Fruit fly (Drosophila melanogaster) whole organism, embryonic: ENCODE results near the gene UGP.

Experiments
- BEAF-32 ChIP-seq: fragments of 200-800 bp; sonication (Bioruptor generic); optimal IDR thresholded peaks from 3 replicates; lab custom pipeline; 2017; ENCODE audit warnings: missing biosample characterization, missing genetic modification characterization, mild to moderate bottlenecking, moderate library complexity, missing genetic modification reagents
- CG10147 ChIP-seq: fragments of 200-800 bp; sonication (Bioruptor generic); optimal IDR thresholded peaks from 2 replicates; lab custom pipeline; 2019; ENCODE audit warnings: missing biosample characterization, mild to moderate bottlenecking, missing genetic modification characterization, moderate library complexity
- CG10267 ChIP-seq: fragments of 200-800 bp; sonication (Bioruptor generic); optimal IDR thresholded peaks from 2 replicates; lab custom pipeline; 2018; ENCODE audit warnings: missing biosample characterization, mild to moderate bottlenecking, missing genetic modification characterization, moderate library complexity
- CG1233 ChIP-seq: fragments of 200-800 bp; sonication (Bioruptor generic); optimal IDR thresholded peaks from 4 replicates; lab custom pipeline; 2018; ENCODE audit warnings: missing biosample characterization, mild to moderate bottlenecking, missing genetic modification characterization
- CG13287 ChIP-seq: fragments of 200-800 bp; sonication (Bioruptor generic); IDR thresholded peaks from 2 replicates; pipeline ENCODE4 v1.3.6; 2022; ENCODE audit warnings: missing biosample characterization, missing genetic modification characterization; ENCODE audit not compliant: partially characterized antibody
- CG15514 ChIP-seq: fragments of 200-800 bp; sonication (Bioruptor generic); optimal IDR thresholded peaks from 3 replicates; lab custom pipeline; 2017; ENCODE audit warnings: missing biosample characterization, missing genetic modification characterization, mild to moderate bottlenecking, moderate library complexity, missing genetic modification reagents
- CG15696 ChIP-seq: fragments of 200-800 bp; sonication (Bioruptor generic); optimal IDR thresholded peaks from 2 replicates; lab custom pipeline; 2019; ENCODE audit warnings: missing biosample characterization, mild to moderate bottlenecking, missing genetic modification characterization, moderate library complexity
- CG16813 ChIP-seq: fragments of 200-800 bp; sonication (Bioruptor generic); IDR thresholded peaks from 3 replicates; pipeline ENCODE4 v1.3.6; 2022; ENCODE audit warnings: missing biosample characterization, missing genetic modification characterization; ENCODE audit not compliant: partially characterized antibody
- CG18011 ChIP-seq: fragments of 200-800 bp; sonication (Bioruptor generic); optimal IDR thresholded peaks from 2 replicates; lab custom pipeline; 2017; ENCODE audit warnings: missing biosample characterization, missing genetic modification characterization, mild to moderate bottlenecking, moderate library complexity, missing genotype
- CG18262 ChIP-seq: fragments of 200-800 bp; optimal IDR thresholded peaks from 3 replicates; lab custom pipeline; 2019; ENCODE audit warnings: missing biosample characterization, mild to moderate bottlenecking, missing genetic modification characterization, moderate library complexity
- CG2129 ChIP-seq: fragments of 200-800 bp; sonication (Bioruptor generic); IDR thresholded peaks from 2 replicates; pipeline ENCODE4 v1.3.6; 2022; ENCODE audit warnings: missing biosample characterization, missing genetic modification characterization; ENCODE audit not compliant: partially characterized antibody
- CG30020 ChIP-seq: fragments of 200-800 bp; optimal IDR thresholded peaks from 2 replicates; lab custom pipeline; 2019; ENCODE audit warnings: missing biosample characterization, mild to moderate bottlenecking, missing genetic modification characterization, moderate library complexity
- CG3281 ChIP-seq: fragments of 200-800 bp; sonication (Bioruptor generic); optimal IDR thresholded peaks from 3 replicates; lab custom pipeline; 2017; ENCODE audit warnings: missing biosample characterization, mild to moderate bottlenecking, missing genetic modification characterization
- CG3726 ChIP-seq: fragments of 200-800 bp; sonication (Bioruptor generic); IDR thresholded peaks from 3 replicates; pipeline ENCODE4, ENCODE4 v1.3.6; 2022; ENCODE audit warnings: missing biosample characterization, missing genetic modification characterization
- CG42726 ChIP-seq: fragments of 200-800 bp; sonication (Bioruptor generic); IDR thresholded peaks from 2 replicates; pipeline ENCODE4 v1.3.6; 2022; ENCODE audit warnings: missing biosample characterization, missing genetic modification characterization; ENCODE audit not compliant: partially characterized antibody
- CG7745 ChIP-seq: fragments of 200-800 bp; sonication (Bioruptor generic); optimal IDR thresholded peaks from 2 replicates; lab custom pipeline; 2018; ENCODE audit warnings: missing biosample characterization, mild to moderate bottlenecking, missing genetic modification characterization, moderate library complexity
- CG7963 ChIP-seq: fragments of 200-800 bp; sonication (Bioruptor generic); IDR thresholded peaks from 3 replicates; pipeline ENCODE4 v1.3.6; 2022; ENCODE audit warnings: missing biosample characterization, missing genetic modification characterization; ENCODE audit not compliant: partially characterized antibody
- Camta ChIP-seq: fragments of 200-800 bp; sonication (Bioruptor generic); optimal IDR thresholded peaks from 2 replicates; lab custom pipeline; 2016; ENCODE audit warnings: missing biosample characterization, missing genetic modification characterization
- Dad ChIP-seq: fragments of 200-800 bp; sonication (Bioruptor generic); optimal IDR thresholded peaks from 3 replicates; lab custom pipeline; 2016; ENCODE audit warnings: missing biosample characterization, missing genetic modification characterization
- Dp ChIP-seq: fragments of 200-800 bp; sonication (Bioruptor generic); optimal IDR thresholded peaks from 2 replicates; lab custom pipeline; 2018; ENCODE audit warnings: missing biosample characterization, mild to moderate bottlenecking, missing genetic modification characterization, moderate library complexity
- Dref ChIP-seq: fragments of 200-800 bp; sonication (Bioruptor generic); IDR thresholded peaks from 2 replicates; pipeline ENCODE4 v1.3.6; 2022; ENCODE audit warnings: missing biosample characterization, missing genetic modification characterization
- Ets65A ChIP-seq: fragments of 200-800 bp; sonication (Bioruptor generic); peaks from one replicate; lab custom pipeline; 2016; ENCODE audit warnings: missing biosample characterization, missing genetic modification characterization
- Fer3 ChIP-seq: fragments of 200-800 bp; sonication (Bioruptor generic); optimal IDR thresholded peaks from 2 replicates; lab custom pipeline; 2018; ENCODE audit warnings: missing biosample characterization, mild to moderate bottlenecking, missing genetic modification characterization, moderate library complexity
- HLH4C ChIP-seq: fragments of 200-800 bp; sonication (Bioruptor generic); IDR thresholded peaks from 3 replicates; pipeline ENCODE4 v1.3.6; 2022; ENCODE audit warnings: missing biosample characterization, missing genetic modification characterization; ENCODE audit not compliant: partially characterized antibody
- HmgD ChIP-seq: fragments of 200-800 bp; sonication (Bioruptor generic); optimal IDR thresholded peaks from 3 replicates; lab custom pipeline; 2016; ENCODE audit warnings: missing biosample characterization, missing genetic modification characterization
- Lpt ChIP-seq: fragments of >200 bp; optimal IDR thresholded peaks from 2 replicates; lab custom pipeline; 2018; ENCODE audit warnings: missing biosample characterization, missing genetic modification characterization
- Myb ChIP-seq: fragments of 200-800 bp; sonication (Bioruptor generic); optimal IDR thresholded peaks from 2 replicates; lab custom pipeline; 2016; ENCODE audit warnings: missing biosample characterization, missing genetic modification characterization
- Pdp1 ChIP-seq, 2 experiments: fragments of 200-800 bp; sonication (Bioruptor generic); optimal IDR thresholded peaks; 3 replicates each; lab custom pipeline; 2016; ENCODE audit warnings: missing biosample characterization in 2 of 2, missing genetic modification characterization in 2 of 2, mild to moderate bottlenecking in 1 of 2, moderate library complexity in 1 of 2
- Sry-δ ChIP-seq: fragments of 200-800 bp; sonication (Bioruptor generic); optimal IDR thresholded peaks from 2 replicates; lab custom pipeline; 2016; ENCODE audit warnings: missing biosample characterization, missing genetic modification characterization
- Trl ChIP-seq, 3 experiments: fragments of >200 bp in 2 of 3; fragments of 200-800 bp in 1 of 3; sonication (Bioruptor generic) in 1 of 3; optimal IDR thresholded peaks; 2 replicates in 1 of 3; 3 replicates in 2 of 3; lab custom pipeline; 2016 to 2017; ENCODE audit warnings: missing biosample characterization in 1 of 3, missing genetic modification characterization in 1 of 3
- ems ChIP-seq: fragments of 200-800 bp; sonication (Bioruptor generic); optimal IDR thresholded peaks from 3 replicates; lab custom pipeline; 2016; ENCODE audit warnings: missing biosample characterization, missing genetic modification characterization
- fd64A ChIP-seq: fragments of 200-800 bp; sonication (Bioruptor generic); optimal IDR thresholded peaks from 3 replicates; lab custom pipeline; 2018; ENCODE audit warnings: missing biosample characterization, mild to moderate bottlenecking, missing genetic modification characterization
- gem ChIP-seq: fragments of 200-800 bp; sonication (Bioruptor generic); optimal IDR thresholded peaks from 2 replicates; lab custom pipeline; 2019; ENCODE audit warnings: missing biosample characterization, mild to moderate bottlenecking, missing genetic modification characterization, moderate library complexity
- gfzf ChIP-seq: fragments of 200-800 bp; sonication (Bioruptor generic); optimal IDR thresholded peaks from 2 replicates; lab custom pipeline; 2016; ENCODE audit warnings: missing biosample characterization, mild to moderate bottlenecking, missing genetic modification characterization, moderate library complexity
- her ChIP-seq: fragments of 200-800 bp; sonication (Bioruptor generic); optimal IDR thresholded peaks from 2 replicates; lab custom pipeline; 2016; ENCODE audit warnings: missing biosample characterization, missing genetic modification characterization
- klu ChIP-seq: fragments of 200-800 bp; sonication (Bioruptor generic); IDR thresholded peaks from 2 replicates; pipeline ENCODE4 v1.3.6; 2022; ENCODE audit warnings: missing biosample characterization, missing genetic modification characterization
- knrl ChIP-seq: fragments of 200-800 bp; sonication (Bioruptor generic); IDR thresholded peaks from 3 replicates; pipeline ENCODE4 v1.3.6; 2022; ENCODE audit warnings: missing biosample characterization, missing genetic modification characterization; ENCODE audit not compliant: partially characterized antibody
- mam ChIP-seq: fragments of 200-800 bp; sonication (Bioruptor generic); optimal IDR thresholded peaks from 3 replicates; lab custom pipeline; 2016; ENCODE audit warnings: missing biosample characterization, missing genetic modification characterization
- nerfin-2 ChIP-seq: fragments of 200-800 bp; sonication (Bioruptor generic); IDR thresholded peaks from 2 replicates; pipeline ENCODE4 v1.3.6; 2022; ENCODE audit warnings: missing biosample characterization, missing genetic modification characterization; ENCODE audit not compliant: partially characterized antibody
- nmo ChIP-seq: fragments of 200-800 bp; sonication (Bioruptor generic); optimal IDR thresholded peaks from 2 replicates; lab custom pipeline; 2018; ENCODE audit warnings: missing biosample characterization, mild to moderate bottlenecking, missing genetic modification characterization, moderate library complexity
- sd ChIP-seq: fragments of 200-800 bp; sonication (Bioruptor generic); optimal IDR thresholded peaks from 3 replicates; lab custom pipeline; 2018; ENCODE audit warnings: missing biosample characterization, mild to moderate bottlenecking, missing genetic modification characterization, moderate library complexity
- slou ChIP-seq: fragments of 200-800 bp; sonication (Bioruptor generic); optimal IDR thresholded peaks from 3 replicates; lab custom pipeline; 2016; ENCODE audit warnings: missing biosample characterization, missing genetic modification characterization
- sob ChIP-seq: fragments of 200-800 bp; sonication (Bioruptor generic); IDR thresholded peaks from 2 replicates; pipeline ENCODE4 v1.3.6; 2022; ENCODE audit warnings: missing biosample characterization, missing genetic modification characterization
- sug ChIP-seq: fragments of 200-800 bp; optimal IDR thresholded peaks from 2 replicates; lab custom pipeline; 2019; ENCODE audit warnings: missing biosample characterization, mild to moderate bottlenecking, missing genetic modification characterization, moderate library complexity
- wdn ChIP-seq: fragments of 200-800 bp; sonication (Bioruptor generic); IDR thresholded peaks from 2 replicates; pipeline ENCODE4 v1.3.6; 2022; ENCODE audit warnings: missing biosample characterization, missing genetic modification characterization
- zen2 ChIP-seq: fragments of 200-800 bp; sonication (Bioruptor generic); IDR thresholded peaks from 3 replicates; pipeline ENCODE4 v1.3.6; 2022; ENCODE audit warnings: missing biosample characterization, missing genetic modification characterization; ENCODE audit not compliant: partially characterized antibody

UGP gene

DNA sequence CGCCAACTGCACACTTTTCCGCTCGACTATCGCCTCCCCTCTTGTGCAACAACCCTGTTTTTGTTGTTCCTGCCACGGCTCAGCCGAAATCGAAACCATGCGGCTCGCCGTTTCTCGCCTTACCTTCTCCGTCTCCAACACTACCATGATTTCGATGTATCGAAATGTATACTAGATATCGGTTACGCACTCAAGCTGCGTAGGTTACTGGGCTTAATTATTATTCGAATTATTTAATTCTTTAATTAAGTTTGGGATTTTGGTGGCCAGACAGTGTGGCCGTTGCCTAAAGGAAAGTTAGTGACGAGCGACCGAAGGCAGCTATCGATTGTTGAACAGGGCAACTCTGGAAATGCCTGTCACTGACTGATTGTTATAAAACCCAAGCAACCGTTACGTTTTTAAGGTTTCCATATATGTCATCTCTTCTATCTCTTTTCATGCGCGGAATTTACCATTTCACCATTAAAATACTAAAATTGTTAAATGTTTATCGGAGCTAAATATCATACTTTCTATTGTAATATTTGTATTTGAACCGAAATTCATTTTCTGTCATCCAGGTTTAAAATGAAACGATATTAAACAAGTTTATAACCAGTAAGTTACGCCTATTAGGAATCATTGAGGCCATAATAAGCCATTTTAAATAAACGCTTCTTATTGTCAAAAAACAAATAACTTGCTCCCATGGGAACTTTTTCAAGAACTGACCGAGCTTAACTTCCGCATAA lies 43.6 kb upstream of the UGP start, which contains the start of gene eIF4E1 (continued):
- TF ChIP-seq CG13287 (GFP tag; lab: Robert Waterston, UW), result peak; percentile 80
- peak; percentile 14 for TF ChIP-seq CG10147 (GFP tag; lab: Kevin White, UChicago)
- TF ChIP-seq sob, result peak; percentile 41
- peak; percentile 75 for TF ChIP-seq gfzf (GFP tag; lab: Kevin White, UChicago)
- peak; percentile 57 for TF ChIP-seq CG7745 (tag; lab: Kevin White, UChicago)
- peak; percentile 90 for TF ChIP-seq BEAF-32 (GFP tag; lab: Kevin White, UChicago)
- peak; percentile 32 for TF ChIP-seq Camta (GFP tag; lab: Kevin White, UChicago)
- TF ChIP-seq Dref (GFP tag; lab: Robert Waterston, UW), result peak; percentile 92
- peak; percentile 9 for TF ChIP-seq slou (GFP tag; lab: Kevin White, UChicago)
- TF ChIP-seq CG1233 (GFP tag; lab: Kevin White, UChicago), result peak; percentile 1
- TF ChIP-seq zen2 (GFP tag; lab: Robert Waterston, UW), result peak; percentile 57; the same call in 2 of the 3 replicates
- peak; percentile 65 for TF ChIP-seq CG10267 (tag; lab: Kevin White, UChicago)
- peak; percentile 55 for TF ChIP-seq HmgD
- TF ChIP-seq HLH4C, result peak; percentile 57; the same call in 2 of the 3 replicates
- TF ChIP-seq klu (GFP tag; lab: Robert Waterston, UW), result 0 out of 2 replicates have a peak, but pooled peaks have one; percentile 14
- TF ChIP-seq CG42726 (GFP tag; lab: Robert Waterston, UW), result peak; percentile 80
- peak; percentile 8 for TF ChIP-seq CG15696 (tag; lab: Kevin White, UChicago)
- TF ChIP-seq nmo (GFP tag; lab: Kevin White, UChicago), result peak; percentile 53
- TF ChIP-seq Sry-δ (GFP tag; lab: Kevin White, UChicago), result peak; percentile 96
- TF ChIP-seq CG18262 (tag; lab: Kevin White, UChicago), result peak; percentile 0
- TF ChIP-seq Trl (optimal IDR thresholded peaks at IDR 0.05; lab: Kevin White, UChicago), result peak in 1 of 2 experiments; percentile 74
- no peak for TF ChIP-seq Trl (GFP tag; optimal IDR thresholded peaks at IDR 0.05; lab: Kevin White, UChicago)
- peak; percentile 87 for TF ChIP-seq CG3281 (GFP tag; lab: Kevin White, UChicago)
- TF ChIP-seq fd64A, result no peak
- peak; percentile 54 for TF ChIP-seq Dp (GFP tag; lab: Kevin White, UChicago)
- peak; percentile 35 for TF ChIP-seq Dad (GFP tag; lab: Kevin White, UChicago)
- peak; percentile 5 for TF ChIP-seq gem
- no peak for TF ChIP-seq wdn (GFP tag; lab: Robert Waterston, UW)
- TF ChIP-seq CG18011 (GFP tag; lab: Kevin White, UChicago), result peak; percentile 97
- TF ChIP-seq CG2129 (GFP tag; lab: Robert Waterston, UW), result peak; percentile 34; the same call in 1 of the 2 replicates
- TF ChIP-seq her (GFP tag; lab: Kevin White, UChicago), result peak; percentile 5
- TF ChIP-seq sug (tag; lab: Kevin White, UChicago), result peak; percentile 14
- TF ChIP-seq sd (tag; lab: Kevin White, UChicago), result peak; percentile 21
- peak; percentile 60 for TF ChIP-seq mam (GFP tag; lab: Kevin White, UChicago)
- peak; percentile 86 for TF ChIP-seq knrl (GFP tag; lab: Robert Waterston, UW)
- TF ChIP-seq CG30020 (tag; lab: Kevin White, UChicago), result peak; percentile 14
- no peak for TF ChIP-seq CG3726 (GFP tag; lab: Robert Waterston, UW)
- TF ChIP-seq Myb (GFP tag; lab: Kevin White, UChicago), result peak; percentile 100
- peak; percentile 67 for TF ChIP-seq CG7963 (GFP tag; lab: Robert Waterston, UW)
- TF ChIP-seq nerfin-2 (GFP tag; lab: Robert Waterston, UW), result 0 out of 2 replicates have a peak, but pooled peaks have one; percentile 42
- peak; percentile 89 for TF ChIP-seq Ets65A (GFP tag; lab: Kevin White, UChicago)
- peak; percentile 37 for TF ChIP-seq ems
- peak; percentile 68 for TF ChIP-seq CG15514 (GFP tag; lab: Kevin White, UChicago)
- TF ChIP-seq CG16813 (GFP tag; lab: Robert Waterston, UW), result peak; percentile 82
- peak; percentile 56 to 91 for TF ChIP-seq Pdp1 (GFP tag; optimal IDR thresholded peaks at IDR 0.05; lab: Kevin White, UChicago)
- no peak for TF ChIP-seq Lpt (GFP tag; lab: Kevin White, UChicago)
- no peak for TF ChIP-seq Fer3 (tag; lab: Kevin White, UChicago)
